Worm (Caenorhabditis elegans) whole organism, L4 larva: ENCODE measurements around the gene C27D6.15.

Experiments used
- D1046.2 ChIP-seq: fragments of 200-800 bp; sonication (Bioruptor generic); IDR thresholded peaks from 2 replicates; pipeline ENCODE4 v1.3.6; 2022; ENCODE audit warnings: missing genetic modification characterization, missing compliant biosample characterization
- ama-1 ChIP-seq: fragments of 150-350 bp; optimal IDR thresholded peaks from 2 replicates; lab custom pipeline; 2014; ENCODE audit warnings: inconsistent platforms, mixed read lengths
- madf-5 ChIP-seq, 2 experiments: fragments of 200-800 bp; sonication (Bioruptor generic); IDR thresholded peaks; 2 replicates each; pipeline ENCODE4 v1.3.6; 2022; ENCODE audit warnings: missing compliant biosample characterization in 2 of 2, missing genetic modification characterization in 2 of 2
- nhr-28 ChIP-seq: fragments of 150-350 bp; optimal IDR thresholded peaks from 2 replicates; lab custom pipeline; 2014; ENCODE audit warnings: missing biosample characterization, missing genetic modification characterization
- rbr-2 ChIP-seq: sonication (generic microtip); optimal IDR thresholded peaks from 2 replicates; lab custom pipeline; 2016; ENCODE audit warnings: missing genotype, missing genetic modification characterization, missing compliant biosample characterization
- ztf-11 ChIP-seq: fragments of 150-350 bp; optimal IDR thresholded peaks from 2 replicates; lab custom pipeline; 2014; ENCODE audit warnings: missing biosample characterization, missing genetic modification characterization

DNA sequence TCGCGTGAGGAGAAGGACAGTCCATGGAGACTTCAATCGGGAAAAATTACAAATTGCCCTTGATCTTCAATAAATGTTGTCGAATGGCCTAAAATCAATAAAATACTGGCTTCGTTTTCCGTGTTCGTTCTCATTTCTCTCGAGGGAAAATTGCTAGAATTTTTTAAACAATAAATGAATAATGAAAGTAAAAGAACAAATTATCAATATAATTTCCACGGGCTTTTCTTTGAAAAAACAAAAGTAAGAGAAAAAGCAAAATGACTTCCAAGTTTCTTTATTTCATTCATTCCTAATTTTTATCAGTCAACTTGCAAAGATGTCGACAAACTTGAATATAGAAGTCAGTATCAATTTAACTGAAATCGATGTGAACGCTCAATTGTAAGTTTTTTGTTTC lies 41.0 kb downstream of the C27D6.15 start, which contains the start of gene C34F11.1:
- TF ChIP-seq D1046.2 (GFP tag; lab: Robert Waterston, UW) (no peak), nhr-28 (tag; lab: Kevin White, UChicago) (no peak), ama-1 (lab: Kevin White, UChicago) (no peak), madf-5 (GFP tag; IDR thresholded peaks at IDR 0.05; lab: Robert Waterston, UW) (no peak), rbr-2 (tag; lab: Kevin White, UChicago) (no peak), ztf-11 (tag; lab: Kevin White, UChicago) (no peak)
